Worm (Caenorhabditis elegans) whole organism, L1 larva: ENCODE data around the gene ngn-1.

Source experiments
- C16A3.4 ChIP-seq: fragments of 150-350 bp; optimal IDR thresholded peaks from 2 replicates; lab custom pipeline; 2014; ENCODE audit warnings: missing biosample characterization, missing genetic modification characterization
- C34B4.2 ChIP-seq: sonication (generic microtip); optimal IDR thresholded peaks from 2 replicates; lab custom pipeline; 2017; ENCODE audit warnings: mild to moderate bottlenecking, missing genetic modification characterization, missing compliant biosample characterization
- F16B12.6 ChIP-seq: fragments of 150-350 bp; optimal IDR thresholded peaks from 2 replicates; lab custom pipeline; 2014; ENCODE audit warnings: missing biosample characterization, missing genetic modification characterization
- ama-1 ChIP-seq: fragments of 150-350 bp; optimal IDR thresholded peaks from 2 replicates; lab custom pipeline; 2014
- blmp-1 ChIP-seq: fragments of 150-350 bp; optimal IDR thresholded peaks from 2 replicates; lab custom pipeline; 2014; ENCODE audit warnings: missing biosample characterization, missing genetic modification characterization
- ceh-63 ChIP-seq: fragments of 200-800 bp; sonication (Bioruptor generic); optimal IDR thresholded peaks from 2 replicates; lab custom pipeline; 2018; ENCODE audit warnings: mild to moderate bottlenecking, missing genetic modification characterization, missing compliant biosample characterization
- ceh-8 ChIP-seq: fragments of 200-800 bp; sonication (Bioruptor generic); optimal IDR thresholded peaks from 2 replicates; lab custom pipeline; 2018; ENCODE audit warnings: mild to moderate bottlenecking, missing genetic modification characterization, moderate library complexity, missing compliant biosample characterization
- ceh-82 ChIP-seq, 3 experiments: fragments of 150-350 bp in 1 of 3; sonication (generic microtip) in 2 of 3; optimal IDR thresholded peaks; 2 replicates each; lab custom pipeline; 2014 to 2017; ENCODE audit warnings: missing biosample characterization in 3 of 3, missing genetic modification characterization in 3 of 3
- ces-1 ChIP-seq: fragments of 150-350 bp; optimal IDR thresholded peaks from 2 replicates; lab custom pipeline; 2014; ENCODE audit warnings: missing biosample characterization, missing genetic modification reagents, missing genetic modification characterization
- efl-3 ChIP-seq: fragments of 200-800 bp; sonication (Bioruptor generic); optimal IDR thresholded peaks from 2 replicates; lab custom pipeline; 2018; ENCODE audit warnings: mild to moderate bottlenecking, missing genetic modification characterization, missing compliant biosample characterization
- egl-27 ChIP-seq, 2 experiments: fragments of 150-350 bp in 1 of 2; sonication (generic microtip); optimal IDR thresholded peaks; 3 replicates each; lab custom pipeline; 2017 to 2018; ENCODE audit warnings: missing biosample characterization in 2 of 2, missing genetic modification characterization in 2 of 2, missing genetic modification reagents in 2 of 2
- elt-3 ChIP-seq, 6 experiments: fragments of 150-350 bp in 1 of 6; sonication (generic microtip); optimal IDR thresholded peaks; 2 replicates each; lab custom pipeline; 2017 to 2018; ENCODE audit warnings: missing biosample characterization in 6 of 6, missing genetic modification characterization in 6 of 6, inconsistent platforms in 1 of 6
- ets-5 ChIP-seq: fragments of 200-800 bp; sonication (Bioruptor generic); IDR thresholded peaks from 2 replicates; pipeline ENCODE4 v1.3.6; 2022; ENCODE audit warnings: missing genetic modification characterization, missing compliant biosample characterization
- fkh-10 ChIP-seq: sonication (generic microtip); optimal IDR thresholded peaks from 2 replicates; lab custom pipeline; 2017; ENCODE audit warnings: missing biosample characterization, missing genetic modification reagents, missing genetic modification characterization
- fos-1 ChIP-seq: fragments of 150-350 bp; optimal IDR thresholded peaks from 2 replicates; lab custom pipeline; 2014; ENCODE audit warnings: missing biosample characterization, missing genetic modification characterization
- hlh-17 ChIP-seq: fragments of 200-800 bp; sonication (Bioruptor generic); optimal IDR thresholded peaks from 2 replicates; lab custom pipeline; 2018; ENCODE audit warnings: missing genetic modification characterization, mild to moderate bottlenecking, missing compliant biosample characterization, moderate library complexity, borderline replicate concordance
- hpl-2 ChIP-seq: fragments of 150-350 bp; optimal IDR thresholded peaks from 2 replicates; lab custom pipeline; 2014; ENCODE audit warnings: missing biosample characterization, missing genetic modification reagents, missing genetic modification characterization
- lin-13 ChIP-seq: fragments of 150-350 bp; optimal IDR thresholded peaks from 2 replicates; lab custom pipeline; 2014; ENCODE audit warnings: missing biosample characterization, missing genetic modification reagents, missing genetic modification characterization
- lin-14 ChIP-seq: fragments of 200-800 bp; sonication (Bioruptor generic); optimal IDR thresholded peaks from 2 replicates; lab custom pipeline; 2018; ENCODE audit warnings: mild to moderate bottlenecking, missing genetic modification characterization, moderate library complexity, missing compliant biosample characterization
- lin-15B ChIP-seq: fragments of 150-350 bp; sonication (generic microtip); optimal IDR thresholded peaks from 3 replicates; lab custom pipeline; 2014; ENCODE audit warnings: missing biosample characterization, missing genetic modification characterization
- lin-35 ChIP-seq, 2 experiments: fragments of 150-350 bp; optimal IDR thresholded peaks; 2 replicates each; lab custom pipeline; 2014; ENCODE audit warnings: missing biosample characterization in 2 of 2, missing genetic modification characterization in 2 of 2, missing genetic modification reagents in 2 of 2
- mef-2 ChIP-seq: fragments of 150-350 bp; optimal IDR thresholded peaks from 2 replicates; lab custom pipeline; 2014; ENCODE audit warnings: missing biosample characterization, missing genetic modification characterization
- mep-1 ChIP-seq: fragments of 150-350 bp; optimal IDR thresholded peaks from 2 replicates; lab custom pipeline; 2014; ENCODE audit warnings: missing biosample characterization, missing genetic modification characterization
- nhr-12 ChIP-seq: sonication (generic microtip); optimal IDR thresholded peaks from 2 replicates; lab custom pipeline; 2017; ENCODE audit warnings: missing biosample characterization, missing genetic modification characterization
- nhr-20 ChIP-seq: sonication (generic microtip); optimal IDR thresholded peaks from 2 replicates; lab custom pipeline; 2016; ENCODE audit warnings: mild to moderate bottlenecking, missing genetic modification characterization, missing compliant biosample characterization
- nhr-237 ChIP-seq: fragments of 150-350 bp; optimal IDR thresholded peaks from 2 replicates; lab custom pipeline; 2014; ENCODE audit warnings: missing biosample characterization, missing genetic modification characterization
- nhr-28 ChIP-seq: fragments of 150-350 bp; optimal IDR thresholded peaks from 2 replicates; lab custom pipeline; 2014; ENCODE audit warnings: missing biosample characterization, missing genetic modification characterization
- nhr-47 ChIP-seq: sonication (generic microtip); optimal IDR thresholded peaks from 2 replicates; lab custom pipeline; 2016; ENCODE audit warnings: mild to moderate bottlenecking, missing genetic modification characterization, moderate library complexity, missing compliant biosample characterization
- nhr-76 ChIP-seq: sonication (generic microtip); optimal IDR thresholded peaks from 2 replicates; lab custom pipeline; 2017; ENCODE audit warnings: missing biosample characterization, missing genetic modification characterization
- nhr-77 ChIP-seq: fragments of 150-350 bp; optimal IDR thresholded peaks from 2 replicates; lab custom pipeline; 2014; ENCODE audit warnings: missing biosample characterization, missing genetic modification characterization
- nhr-84 ChIP-seq: sonication (generic microtip); optimal IDR thresholded peaks from 2 replicates; lab custom pipeline; 2017; ENCODE audit warnings: missing biosample characterization, missing genetic modification characterization
- nhr-85 ChIP-seq: sonication (generic microtip); peaks from one replicate; lab custom pipeline; 2016; ENCODE audit warnings: missing genetic modification characterization, inconsistent platforms, missing compliant biosample characterization
- nhr-90 ChIP-seq: sonication (generic microtip); optimal IDR thresholded peaks from 2 replicates; lab custom pipeline; 2016; ENCODE audit warnings: mild to moderate bottlenecking, missing genetic modification characterization, missing compliant biosample characterization; ENCODE audit not compliant: poor library complexity
- pag-3 ChIP-seq: sonication (generic microtip); optimal IDR thresholded peaks from 2 replicates; lab custom pipeline; 2017; ENCODE audit warnings: missing genetic modification characterization, mild to moderate bottlenecking, missing compliant biosample characterization, antibody characterized with exemption, borderline replicate concordance; ENCODE audit not compliant: insufficient read depth
- skn-1 ChIP-seq: fragments of 150-350 bp; optimal IDR thresholded peaks from 2 replicates; lab custom pipeline; 2014; ENCODE audit warnings: missing biosample characterization, missing genetic modification characterization
- snpc-4 ChIP-seq: fragments of 150-350 bp; optimal IDR thresholded peaks from 2 replicates; lab custom pipeline; 2014; ENCODE audit warnings: missing biosample characterization, missing genetic modification characterization
- snu-23 ChIP-seq: sonication (generic microtip); optimal IDR thresholded peaks from 2 replicates; lab custom pipeline; 2016; ENCODE audit warnings: missing genetic modification characterization, missing compliant biosample characterization
- sox-4 ChIP-seq: sonication (generic microtip); optimal IDR thresholded peaks from 2 replicates; lab custom pipeline; 2016; ENCODE audit warnings: missing genetic modification characterization, missing compliant biosample characterization
- sptf-1 ChIP-seq: fragments of 150-350 bp; optimal IDR thresholded peaks from 2 replicates; lab custom pipeline; 2014; ENCODE audit warnings: missing biosample characterization, missing genetic modification characterization
- sup-37 ChIP-seq: fragments of 200-800 bp; sonication (Bioruptor generic); optimal IDR thresholded peaks from 2 replicates; lab custom pipeline; 2018; ENCODE audit warnings: mild to moderate bottlenecking, missing genetic modification characterization, missing compliant biosample characterization
- swsn-7 ChIP-seq: sonication (generic microtip); optimal IDR thresholded peaks from 2 replicates; lab custom pipeline; 2016; ENCODE audit warnings: missing genetic modification characterization, missing compliant biosample characterization
- unc-62 ChIP-seq: fragments of 150-350 bp; optimal IDR thresholded peaks from 2 replicates; lab custom pipeline; 2014; ENCODE audit warnings: missing biosample characterization, missing genetic modification reagents, missing genetic modification characterization
- unc-98 ChIP-seq: fragments of 200-800 bp; sonication (Bioruptor generic); IDR thresholded peaks from 2 replicates; pipeline ENCODE4 v1.3.6; 2022; ENCODE audit warnings: missing genetic modification characterization, missing compliant biosample characterization
- xbp-1 ChIP-seq: sonication (generic microtip); optimal IDR thresholded peaks from 2 replicates; lab custom pipeline; 2016; ENCODE audit warnings: missing genetic modification characterization, missing compliant biosample characterization
- ztf-11 ChIP-seq, 2 experiments: sonication (generic microtip); optimal IDR thresholded peaks; 2 replicates each; lab custom pipeline; 2016 to 2017; ENCODE audit warnings: missing genetic modification characterization in 2 of 2, missing biosample characterization in 1 of 2, missing compliant biosample characterization in 1 of 2

Gene ngn-1

DNA sequence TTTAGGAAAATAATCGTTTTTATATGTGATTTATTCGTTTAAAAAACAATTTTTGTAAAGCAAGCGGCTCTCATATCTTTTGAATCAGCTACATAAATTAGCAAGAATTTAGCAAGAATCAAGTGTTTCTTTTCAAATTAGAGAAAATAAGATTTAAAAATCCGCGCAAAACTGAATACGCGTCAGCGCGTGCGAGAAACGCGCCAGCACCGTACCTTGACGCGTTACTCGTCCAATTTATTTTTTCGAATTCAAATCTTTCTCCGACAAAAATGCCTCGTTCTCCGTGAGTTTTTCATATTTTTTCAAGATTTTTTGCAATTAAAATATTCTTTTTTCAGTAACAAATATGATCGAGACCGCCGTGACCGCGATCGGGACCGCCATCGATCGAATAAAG is 48.2 kb upstream of the ngn-1 start, which contains the start of gene Y94H6A.3 (continued):
- peak; percentile 75 for TF ChIP-seq nhr-77
- peak; percentile 95 for TF ChIP-seq lin-15B (tag; lab: Kevin White, UChicago)
- peak; percentile 97 for TF ChIP-seq nhr-47 (tag; lab: Kevin White, UChicago)
- TF ChIP-seq egl-27 (tag; optimal IDR thresholded peaks at IDR 0.05; lab: Kevin White, UChicago) = no peak
- TF ChIP-seq sox-4 = peak; percentile 85
- TF ChIP-seq nhr-84 = no peak
- no peak for TF ChIP-seq ces-1 (GFP tag; lab: Kevin White, UChicago)
- peak in 2 of 6 experiments; percentile 78 to 88 for TF ChIP-seq elt-3 (tag; optimal IDR thresholded peaks at IDR 0.05; lab: Kevin White, UChicago)
- TF ChIP-seq nhr-76 (tag; lab: Kevin White, UChicago) = no peak
- TF ChIP-seq fos-1 (tag; lab: Kevin White, UChicago) = peak; percentile 85
- TF ChIP-seq fkh-10 (GFP tag; lab: Kevin White, UChicago) = peak; percentile 63
- peak; percentile 93 for TF ChIP-seq nhr-90
- peak in 1 of 2 experiments; percentile 77 for TF ChIP-seq ztf-11 (tag; optimal IDR thresholded peaks at IDR 0.05; lab: Kevin White, UChicago)
- TF ChIP-seq lin-13 = peak; percentile 95
- TF ChIP-seq nhr-237 = peak; percentile 9
- TF ChIP-seq mef-2 (tag; lab: Kevin White, UChicago) = no peak
- peak; percentile 92 for TF ChIP-seq xbp-1 (tag; lab: Kevin White, UChicago)
- peak; percentile 96 for TF ChIP-seq snu-23 (GFP tag; lab: Kevin White, UChicago)
- peak; percentile 92 for TF ChIP-seq skn-1 (tag; lab: Kevin White, UChicago)
- no peak for TF ChIP-seq hlh-17 (GFP tag; lab: Kevin White, UChicago)
- TF ChIP-seq nhr-20 (tag; lab: Kevin White, UChicago) = peak; percentile 91
- TF ChIP-seq nhr-28 (tag; lab: Kevin White, UChicago) = no peak
- TF ChIP-seq nhr-12 (tag; lab: Kevin White, UChicago) = peak; percentile 37
- peak; percentile 92 for TF ChIP-seq nhr-85 (tag; lab: Kevin White, UChicago)
- TF ChIP-seq lin-35 (GFP tag; optimal IDR thresholded peaks at IDR 0.05; lab: Kevin White, UChicago) = peak; percentile 99
- peak; percentile 94 for TF ChIP-seq swsn-7 (tag; lab: Kevin White, UChicago)
- TF ChIP-seq blmp-1 (tag; lab: Kevin White, UChicago) = peak; percentile 59
- peak; percentile 20 for TF ChIP-seq hpl-2 (GFP tag; lab: Kevin White, UChicago)
- peak; percentile 45; the same call in 1 of the 2 replicates for TF ChIP-seq unc-98 (GFP tag; lab: Robert Waterston, UW)
- no peak for TF ChIP-seq pag-3 (tag; lab: Kevin White, UChicago)
- TF ChIP-seq ama-1 (lab: Kevin White, UChicago) = peak; percentile 51
- peak; percentile 22 for TF ChIP-seq efl-3 (GFP tag; lab: Kevin White, UChicago)
- no peak for TF ChIP-seq lin-14 (GFP tag; lab: Kevin White, UChicago)
- peak; percentile 97 for TF ChIP-seq mep-1 (tag; lab: Kevin White, UChicago)
- no peak for TF ChIP-seq ceh-63 (GFP tag; lab: Kevin White, UChicago)
- peak; percentile 87 for TF ChIP-seq ceh-8 (GFP tag; lab: Kevin White, UChicago)
- TF ChIP-seq sup-37 (GFP tag; lab: Kevin White, UChicago) = peak; percentile 78
- TF ChIP-seq C16A3.4 (tag; lab: Kevin White, UChicago) = peak; percentile 87
- no peak for TF ChIP-seq ets-5
- no peak for TF ChIP-seq sptf-1 (tag; lab: Kevin White, UChicago)
- peak; percentile 77 for TF ChIP-seq snpc-4 (tag; lab: Kevin White, UChicago)
- peak; percentile 96 to 98 (median 97) for TF ChIP-seq ceh-82 (tag; optimal IDR thresholded peaks at IDR 0.05; lab: Kevin White, UChicago)
- no peak for TF ChIP-seq unc-62 (GFP tag; lab: Kevin White, UChicago)
- TF ChIP-seq F16B12.6 (tag; lab: Kevin White, UChicago) = peak; percentile 69
- peak; percentile 65 for TF ChIP-seq C34B4.2
